Worm (Caenorhabditis elegans): ENCODE data around the gene lag-1.

DNA sequence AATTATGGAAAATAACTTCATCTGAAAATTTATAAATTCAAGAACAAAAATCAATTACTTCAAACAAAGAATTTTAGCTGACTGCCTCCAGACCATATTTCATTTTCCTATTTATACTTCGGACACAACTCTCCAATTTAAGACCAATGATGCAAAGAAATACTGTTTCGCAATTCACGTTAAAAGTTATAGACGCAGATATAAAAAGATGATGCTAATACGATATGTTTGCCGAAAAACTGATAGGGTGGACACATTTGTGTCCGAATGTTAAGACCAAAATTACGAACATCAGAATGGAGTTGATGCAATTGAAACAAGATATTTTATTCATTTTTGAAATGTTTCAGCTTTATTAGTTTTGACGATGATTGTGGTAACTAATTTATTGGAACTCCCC, 15.3 kb upstream of the lag-1 start, which contains the start of gene ugt-19:
- TF ChIP-seq unc-39 (tag; optimal IDR thresholded peaks at IDR 0.05) (no peak), mls-2 (tag; optimal IDR thresholded peaks at IDR 0.05) (no peak), elt-3 (tag; optimal IDR thresholded peaks at IDR 0.05) (peak; percentile 8), ham-2 (GFP tag; optimal IDR thresholded peaks at IDR 0.05) (no peak), nhr-237 (tag; optimal IDR thresholded peaks at IDR 0.05) (no peak), lsy-2 (tag; optimal IDR thresholded peaks at IDR 0.05) (no peak), mab-5 (tag; optimal IDR thresholded peaks at IDR 0.05) (no peak), zip-8 (tag; optimal IDR thresholded peaks at IDR 0.05) (no peak), lin-13 (tag; optimal IDR thresholded peaks at IDR 0.05) (no peak), bed-3 (GFP tag; optimal IDR thresholded peaks at IDR 0.05) (no peak), cnd-1 (tag; optimal IDR thresholded peaks at IDR 0.05) (no peak), unc-62 (GFP tag; optimal IDR thresholded peaks at IDR 0.05) (no peak)
